Worm (Caenorhabditis elegans): ENCODE measurements around the gene R10E4.1.

DNA sequence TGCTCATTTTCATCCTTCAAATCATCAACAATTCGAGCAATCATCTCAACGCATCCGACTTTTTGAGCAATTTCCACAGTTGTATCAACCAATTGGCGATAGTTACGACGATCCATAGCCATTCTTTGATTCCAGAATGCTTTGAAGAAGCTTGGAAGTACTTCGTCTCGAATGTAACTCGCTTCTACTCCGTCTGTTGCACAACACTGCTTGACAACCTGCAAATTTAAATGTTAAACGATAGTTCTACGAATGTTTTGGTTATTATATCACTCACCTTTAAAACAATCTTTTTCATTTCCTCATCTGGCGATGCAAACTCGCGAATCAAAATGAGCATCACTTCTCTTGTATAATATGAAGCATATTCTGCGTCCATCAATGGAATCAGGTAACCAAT is 3.7 kb upstream of the R10E4.1 start:
- TF ChIP-seq dao-5 (tag; optimal IDR thresholded peaks at IDR 0.05) (no peak), him-1 (tag; optimal IDR thresholded peaks at IDR 0.05) (no peak), W03F9.2 (tag; optimal IDR thresholded peaks at IDR 0.05) (no peak)
